Worm (Caenorhabditis elegans) whole organism, L1 larva: ENCODE results near the gene clc-22.

Source experiments
- ces-1 ChIP-seq: fragments of 150-350 bp; optimal IDR thresholded peaks from 2 replicates; lab custom pipeline; 2014; ENCODE audit warnings: missing biosample characterization, missing genetic modification reagents, missing genetic modification characterization
- elt-2 ChIP-seq: sonication (generic microtip); optimal IDR thresholded peaks from 2 replicates; lab custom pipeline; 2016; ENCODE audit warnings: missing genetic modification characterization, mild to moderate bottlenecking, inconsistent platforms, missing compliant biosample characterization, missing genetic modification reagents
- hlh-4 ChIP-seq: sonication (generic microtip); optimal IDR thresholded peaks from 2 replicates; lab custom pipeline; 2016; ENCODE audit warnings: mild to moderate bottlenecking, missing genetic modification characterization, missing compliant biosample characterization
- mep-1 ChIP-seq: fragments of 150-350 bp; optimal IDR thresholded peaks from 2 replicates; lab custom pipeline; 2014; ENCODE audit warnings: missing biosample characterization, missing genetic modification characterization
- nhr-90 ChIP-seq: sonication (generic microtip); optimal IDR thresholded peaks from 2 replicates; lab custom pipeline; 2016; ENCODE audit warnings: mild to moderate bottlenecking, missing genetic modification characterization, missing compliant biosample characterization; ENCODE audit not compliant: poor library complexity
- pag-3 ChIP-seq: sonication (generic microtip); optimal IDR thresholded peaks from 2 replicates; lab custom pipeline; 2017; ENCODE audit warnings: missing genetic modification characterization, mild to moderate bottlenecking, missing compliant biosample characterization, antibody characterized with exemption, borderline replicate concordance; ENCODE audit not compliant: insufficient read depth
- snpc-4 ChIP-seq: fragments of 150-350 bp; optimal IDR thresholded peaks from 2 replicates; lab custom pipeline; 2014; ENCODE audit warnings: missing biosample characterization, missing genetic modification characterization
- sup-37 ChIP-seq: fragments of 200-800 bp; sonication (Bioruptor generic); optimal IDR thresholded peaks from 2 replicates; lab custom pipeline; 2018; ENCODE audit warnings: mild to moderate bottlenecking, missing genetic modification characterization, missing compliant biosample characterization
- unc-62 ChIP-seq: fragments of 150-350 bp; optimal IDR thresholded peaks from 2 replicates; lab custom pipeline; 2014; ENCODE audit warnings: missing biosample characterization, missing genetic modification reagents, missing genetic modification characterization
- zip-4 ChIP-seq: fragments of 200-800 bp; sonication (Bioruptor generic); optimal IDR thresholded peaks from 2 replicates; lab custom pipeline; 2018; ENCODE audit warnings: mild to moderate bottlenecking, missing genetic modification characterization, moderate library complexity, missing compliant biosample characterization

ce11 chrII:3968808-3969207 is 27.1 kb downstream of the clc-22 start:
- TF ChIP-seq unc-62 (GFP tag; lab: Kevin White, UChicago): no peak
- TF ChIP-seq elt-2 (tag; lab: Kevin White, UChicago): no peak
- TF ChIP-seq zip-4 (GFP tag; lab: Kevin White, UChicago): no peak
- TF ChIP-seq mep-1: no peak
- TF ChIP-seq nhr-90: no peak
- no peak for TF ChIP-seq sup-37
- TF ChIP-seq snpc-4 (tag; lab: Kevin White, UChicago): no peak
- no peak for TF ChIP-seq pag-3
- TF ChIP-seq ces-1 (GFP tag; lab: Kevin White, UChicago): no peak
- TF ChIP-seq hlh-4 (tag; lab: Kevin White, UChicago): no peak
